Fruit fly (Drosophila melanogaster) whole organism, embryonic: ENCODE measurements around the gene CG8369.

Experiments
- Abd-B ChIP-seq: fragments of 200-800 bp; sonication (Bioruptor generic); optimal IDR thresholded peaks from 2 replicates; lab custom pipeline; 2018; ENCODE audit warnings: missing biosample characterization, mild to moderate bottlenecking, missing genetic modification characterization, moderate library complexity
- CG10654 ChIP-seq: fragments of 200-800 bp; sonication (Bioruptor generic); optimal IDR thresholded peaks from 2 replicates; lab custom pipeline; 2016; ENCODE audit warnings: missing biosample characterization, missing genetic modification characterization
- CG12104 ChIP-seq: fragments of 200-800 bp; sonication (Bioruptor generic); optimal IDR thresholded peaks from 3 replicates; lab custom pipeline; 2016; ENCODE audit warnings: missing biosample characterization, missing genetic modification characterization
- CG12769 ChIP-seq: fragments of 200-800 bp; sonication (Bioruptor generic); optimal IDR thresholded peaks from 2 replicates; lab custom pipeline; 2019; ENCODE audit warnings: missing biosample characterization, mild to moderate bottlenecking, missing genetic modification characterization, moderate library complexity
- CG13894 ChIP-seq: fragments of 200-800 bp; sonication (Bioruptor generic); optimal IDR thresholded peaks from 3 replicates; lab custom pipeline; 2018; ENCODE audit warnings: missing biosample characterization, mild to moderate bottlenecking, missing genetic modification characterization, moderate library complexity
- CG14710 ChIP-seq: fragments of 200-800 bp; sonication (Bioruptor generic); optimal IDR thresholded peaks from 3 replicates; lab custom pipeline; 2019; ENCODE audit warnings: missing biosample characterization, mild to moderate bottlenecking, missing genetic modification characterization, moderate library complexity
- CG15479 ChIP-seq: fragments of 200-800 bp; sonication (Bioruptor generic); optimal IDR thresholded peaks from 3 replicates; lab custom pipeline; 2019; ENCODE audit warnings: missing biosample characterization, mild to moderate bottlenecking, missing genetic modification characterization, moderate library complexity
- CG15514 ChIP-seq: fragments of 200-800 bp; sonication (Bioruptor generic); optimal IDR thresholded peaks from 3 replicates; lab custom pipeline; 2017; ENCODE audit warnings: missing biosample characterization, missing genetic modification characterization, mild to moderate bottlenecking, moderate library complexity, missing genetic modification reagents
- CG1602 ChIP-seq: fragments of 200-800 bp; sonication (Bioruptor generic); optimal IDR thresholded peaks from 3 replicates; lab custom pipeline; 2016; ENCODE audit warnings: missing biosample characterization, missing genetic modification characterization
- CG16813 ChIP-seq: fragments of 200-800 bp; sonication (Bioruptor generic); IDR thresholded peaks from 3 replicates; pipeline ENCODE4 v1.3.6; 2022; ENCODE audit warnings: missing biosample characterization, missing genetic modification characterization; ENCODE audit not compliant: partially characterized antibody
- CG17359 ChIP-seq: fragments of 200-800 bp; sonication (Bioruptor generic); optimal IDR thresholded peaks from 3 replicates; lab custom pipeline; 2018; ENCODE audit warnings: missing biosample characterization, mild to moderate bottlenecking, missing genetic modification characterization, moderate library complexity
- CG17829 ChIP-seq: fragments of 200-800 bp; optimal IDR thresholded peaks from 2 replicates; lab custom pipeline; 2019; ENCODE audit warnings: missing biosample characterization, mild to moderate bottlenecking, missing genetic modification characterization, moderate library complexity
- CG1832 ChIP-seq: fragments of 200-800 bp; sonication (Bioruptor generic); optimal IDR thresholded peaks from 2 replicates; lab custom pipeline; 2017; ENCODE audit warnings: missing biosample characterization, mild to moderate bottlenecking, missing genetic modification characterization, inconsistent platforms
- CG2120 ChIP-seq: fragments of 200-800 bp; sonication (Bioruptor generic); optimal IDR thresholded peaks from 3 replicates; lab custom pipeline; 2016; ENCODE audit warnings: missing biosample characterization, missing genetic modification characterization
- CG2712 ChIP-seq: fragments of 200-800 bp; optimal IDR thresholded peaks from 3 replicates; lab custom pipeline; 2019; ENCODE audit warnings: missing biosample characterization, mild to moderate bottlenecking, missing genetic modification characterization, moderate library complexity
- CG30403 ChIP-seq: fragments of 200-800 bp; sonication (Bioruptor generic); optimal IDR thresholded peaks from 3 replicates; lab custom pipeline; 2016; ENCODE audit warnings: missing biosample characterization, missing genetic modification characterization
- CG30431 ChIP-seq: fragments of 200-800 bp; sonication (Bioruptor generic); optimal IDR thresholded peaks from 2 replicates; lab custom pipeline; 2017; ENCODE audit warnings: missing biosample characterization, missing genetic modification characterization
- CG31365 ChIP-seq: fragments of 200-800 bp; sonication (Bioruptor generic); optimal IDR thresholded peaks from 2 replicates; lab custom pipeline; 2018; ENCODE audit warnings: missing biosample characterization, mild to moderate bottlenecking, missing genetic modification characterization
- CG33557 ChIP-seq: fragments of 200-800 bp; sonication (Bioruptor generic); optimal IDR thresholded peaks from 2 replicates; lab custom pipeline; 2019; ENCODE audit warnings: missing biosample characterization, mild to moderate bottlenecking, missing genetic modification characterization, moderate library complexity
- CG3726 ChIP-seq: fragments of 200-800 bp; sonication (Bioruptor generic); IDR thresholded peaks from 3 replicates; pipeline ENCODE4, ENCODE4 v1.3.6; 2022; ENCODE audit warnings: missing biosample characterization, missing genetic modification characterization
- CG4820 ChIP-seq: fragments of 200-800 bp; sonication (Bioruptor generic); optimal IDR thresholded peaks from 3 replicates; lab custom pipeline; 2016; ENCODE audit warnings: missing biosample characterization, missing genetic modification characterization
- CG6272 ChIP-seq: fragments of 200-800 bp; sonication (Bioruptor generic); IDR thresholded peaks from 2 replicates; pipeline ENCODE4 v1.3.6; 2022; ENCODE audit warnings: missing biosample characterization, missing genetic modification characterization
- CG6854 ChIP-seq: fragments of 200-800 bp; sonication (Bioruptor generic); optimal IDR thresholded peaks from 3 replicates; lab custom pipeline; 2017; ENCODE audit warnings: missing biosample characterization, mild to moderate bottlenecking, missing genetic modification characterization
- CG7745 ChIP-seq: fragments of 200-800 bp; sonication (Bioruptor generic); optimal IDR thresholded peaks from 2 replicates; lab custom pipeline; 2018; ENCODE audit warnings: missing biosample characterization, mild to moderate bottlenecking, missing genetic modification characterization, moderate library complexity
- CG7786 ChIP-seq: fragments of 200-800 bp; sonication (Bioruptor generic); optimal IDR thresholded peaks from 2 replicates; lab custom pipeline; 2016; ENCODE audit warnings: missing biosample characterization, missing genetic modification characterization
- CG8478 ChIP-seq: fragments of >200 bp; optimal IDR thresholded peaks from 2 replicates; lab custom pipeline; 2018
- Chrac-16 ChIP-seq: fragments of 200-800 bp; sonication (Bioruptor generic); optimal IDR thresholded peaks from 3 replicates; lab custom pipeline; 2016; ENCODE audit warnings: missing biosample characterization, missing genetic modification characterization
- D19A ChIP-seq: fragments of 200-800 bp; optimal IDR thresholded peaks from 3 replicates; lab custom pipeline; 2019; ENCODE audit warnings: missing biosample characterization, mild to moderate bottlenecking, missing genetic modification characterization, moderate library complexity
- D19B ChIP-seq: fragments of 200-800 bp; sonication (Bioruptor generic); optimal IDR thresholded peaks from 2 replicates; lab custom pipeline; 2017; ENCODE audit warnings: missing biosample characterization, mild to moderate bottlenecking, missing genetic modification characterization
- Fer3 ChIP-seq: fragments of 200-800 bp; sonication (Bioruptor generic); optimal IDR thresholded peaks from 2 replicates; lab custom pipeline; 2018; ENCODE audit warnings: missing biosample characterization, mild to moderate bottlenecking, missing genetic modification characterization, moderate library complexity
- Kr ChIP-seq: fragments of 200-800 bp; sonication (Bioruptor generic); optimal IDR thresholded peaks from 2 replicates; lab custom pipeline; 2017; ENCODE audit warnings: missing biosample characterization, mild to moderate bottlenecking, missing genetic modification characterization
- MTF-1 ChIP-seq: fragments of 200-800 bp; sonication (Bioruptor generic); optimal IDR thresholded peaks from 2 replicates; lab custom pipeline; 2018; ENCODE audit warnings: missing biosample characterization, mild to moderate bottlenecking, missing genetic modification characterization, borderline replicate concordance
- NC2α ChIP-seq: fragments of 200-800 bp; sonication (Bioruptor generic); optimal IDR thresholded peaks from 2 replicates; lab custom pipeline; 2016; ENCODE audit warnings: missing biosample characterization, missing genetic modification characterization
- PHDP ChIP-seq: fragments of 200-800 bp; sonication (Bioruptor generic); optimal IDR thresholded peaks from 3 replicates; lab custom pipeline; 2018; ENCODE audit warnings: missing biosample characterization, mild to moderate bottlenecking, missing genetic modification characterization, moderate library complexity
- bigmax ChIP-seq: fragments of 200-800 bp; sonication (Bioruptor generic); optimal IDR thresholded peaks from 2 replicates; lab custom pipeline; 2018; ENCODE audit warnings: missing biosample characterization, mild to moderate bottlenecking, missing genetic modification characterization
- chm ChIP-seq: fragments of 200-800 bp; sonication (Bioruptor generic); IDR thresholded peaks from 2 replicates; pipeline ENCODE4 v1.3.6; 2022; ENCODE audit warnings: missing biosample characterization, missing genetic modification characterization
- cwo ChIP-seq: fragments of 200-800 bp; sonication (Bioruptor generic); optimal IDR thresholded peaks from 3 replicates; lab custom pipeline; 2017; ENCODE audit warnings: missing biosample characterization, missing genetic modification characterization, mild to moderate bottlenecking, moderate library complexity, missing genetic modification reagents
- dmrt11E ChIP-seq: fragments of 200-800 bp; sonication (Bioruptor generic); optimal IDR thresholded peaks from 3 replicates; lab custom pipeline; 2018; ENCODE audit warnings: missing biosample characterization, mild to moderate bottlenecking, missing genetic modification characterization, moderate library complexity
- dmrt99B ChIP-seq: fragments of 200-800 bp; sonication (Bioruptor generic); optimal IDR thresholded peaks from 2 replicates; lab custom pipeline; 2018; ENCODE audit warnings: missing biosample characterization, mild to moderate bottlenecking, missing genetic modification characterization, moderate library complexity
- dpn ChIP-seq, 2 experiments: fragments of 200-800 bp; sonication (Bioruptor generic); optimal IDR thresholded peaks; 3 replicates each; lab custom pipeline; 2016; ENCODE audit warnings: missing biosample characterization in 2 of 2, missing genetic modification characterization in 2 of 2
- hb ChIP-seq: fragments of 200-800 bp; sonication (Bioruptor generic); IDR thresholded peaks from 3 replicates; pipeline ENCODE4 v1.3.6; 2022; ENCODE audit warnings: missing biosample characterization, missing genetic modification characterization; ENCODE audit not compliant: partially characterized antibody
- jumu ChIP-seq: fragments of 200-800 bp; sonication (Bioruptor generic); optimal IDR thresholded peaks from 3 replicates; lab custom pipeline; 2016; ENCODE audit warnings: missing biosample characterization, missing genetic modification characterization
- scrt ChIP-seq: fragments of 200-800 bp; sonication (Bioruptor generic); optimal IDR thresholded peaks from 2 replicates; lab custom pipeline; 2018; ENCODE audit warnings: missing biosample characterization, mild to moderate bottlenecking, missing genetic modification characterization, moderate library complexity
- sim ChIP-seq: fragments of 200-800 bp; sonication (Bioruptor generic); IDR thresholded peaks from 2 replicates; pipeline ENCODE4 v1.3.6; 2022; ENCODE audit warnings: missing biosample characterization, missing genetic modification characterization
- tin ChIP-seq: fragments of 200-800 bp; sonication (Bioruptor generic); optimal IDR thresholded peaks from 3 replicates; lab custom pipeline; 2016; ENCODE audit warnings: missing biosample characterization, missing genetic modification characterization
- tll ChIP-seq, 2 experiments: fragments of 200-800 bp in 1 of 2; fragments of >200 bp in 1 of 2; sonication (Bioruptor generic) in 1 of 2; optimal IDR thresholded peaks; 2 replicates each; lab custom pipeline; 2017 to 2019; ENCODE audit warnings: missing biosample characterization in 2 of 2, missing genetic modification characterization in 2 of 2, mild to moderate bottlenecking in 1 of 2, moderate library complexity in 1 of 2
- zen ChIP-seq: fragments of 200-800 bp; sonication (Bioruptor generic); optimal IDR thresholded peaks from 3 replicates; lab custom pipeline; 2018; ENCODE audit warnings: missing biosample characterization, mild to moderate bottlenecking, missing genetic modification characterization, moderate library complexity
- zf30C ChIP-seq: fragments of 200-800 bp; sonication (Bioruptor generic); optimal IDR thresholded peaks from 3 replicates; lab custom pipeline; 2018; ENCODE audit warnings: missing biosample characterization, mild to moderate bottlenecking, missing genetic modification characterization

The CG8369 gene

dm6 chr3R:8810397-8811184, 11.2 kb upstream of the CG8369 start (continued):
- peak; percentile 79 for TF ChIP-seq bigmax (GFP tag; lab: Kevin White, UChicago)
- peak; percentile 71 for TF ChIP-seq CG14710
- TF ChIP-seq CG2712 (tag; lab: Kevin White, UChicago): peak; percentile 32
- TF ChIP-seq cwo (GFP tag; lab: Kevin White, UChicago): peak; percentile 75
- TF ChIP-seq CG17359: peak; percentile 91
- TF ChIP-seq CG10654 (GFP tag; lab: Kevin White, UChicago): peak; percentile 75
- TF ChIP-seq PHDP (tag; lab: Kevin White, UChicago): peak; percentile 92
- no peak for TF ChIP-seq Chrac-16 (GFP tag; lab: Kevin White, UChicago)
- peak; percentile 95 for TF ChIP-seq Kr (GFP tag; lab: Kevin White, UChicago)
- TF ChIP-seq scrt (GFP tag; lab: Kevin White, UChicago): peak; percentile 73
- no peak for TF ChIP-seq CG16813
- TF ChIP-seq dmrt11E: peak; percentile 77
- TF ChIP-seq CG7786 (GFP tag; lab: Kevin White, UChicago): peak; percentile 68
- no peak for TF ChIP-seq tin (GFP tag; lab: Kevin White, UChicago)
- TF ChIP-seq zen (tag; lab: Kevin White, UChicago): peak; percentile 32
- no peak for TF ChIP-seq D19B (GFP tag; lab: Kevin White, UChicago)
- TF ChIP-seq jumu (GFP tag; lab: Kevin White, UChicago): peak; percentile 38
- peak; percentile 89 for TF ChIP-seq NC2α (GFP tag; lab: Kevin White, UChicago)
- peak in 1 of 2 experiments; percentile 24 for TF ChIP-seq tll (GFP tag; optimal IDR thresholded peaks at IDR 0.05; lab: Kevin White, UChicago)
- peak in 1 of 2 experiments; percentile 70 for TF ChIP-seq dpn (GFP tag; optimal IDR thresholded peaks at IDR 0.05; lab: Kevin White, UChicago)
- TF ChIP-seq sim (GFP tag; lab: Robert Waterston, UW): 0 out of 2 replicates have a peak, but pooled peaks have one; percentile 53
- TF ChIP-seq CG13894 (tag; lab: Kevin White, UChicago): peak; percentile 98
- TF ChIP-seq zf30C (GFP tag; lab: Kevin White, UChicago): peak; percentile 46
- peak; percentile 66 for TF ChIP-seq CG1602 (GFP tag; lab: Kevin White, UChicago)
- TF ChIP-seq CG6854 (GFP tag; lab: Kevin White, UChicago): peak; percentile 82
- TF ChIP-seq CG8478 (lab: Kevin White, UChicago): no peak
- TF ChIP-seq CG17829 (tag; lab: Kevin White, UChicago): peak; percentile 13
- TF ChIP-seq CG15514 (GFP tag; lab: Kevin White, UChicago): peak; percentile 85
- TF ChIP-seq CG15479 (GFP tag; lab: Kevin White, UChicago): peak; percentile 88
- TF ChIP-seq MTF-1 (GFP tag; lab: Kevin White, UChicago): peak; percentile 97
- peak; percentile 95 for TF ChIP-seq CG7745 (tag; lab: Kevin White, UChicago)
- TF ChIP-seq CG33557 (GFP tag; lab: Kevin White, UChicago): peak; percentile 89
- peak; percentile 96 for TF ChIP-seq CG12769 (tag; lab: Kevin White, UChicago)
- peak; percentile 50 for TF ChIP-seq CG4820 (GFP tag; lab: Kevin White, UChicago)
- TF ChIP-seq Abd-B (GFP tag; lab: Kevin White, UChicago): peak; percentile 72
- peak; percentile 56 for TF ChIP-seq dmrt99B (tag; lab: Kevin White, UChicago)
- TF ChIP-seq CG31365 (tag; lab: Kevin White, UChicago): peak; percentile 91
- peak; percentile 31; the same call in 1 of the 3 replicates for TF ChIP-seq CG3726
- TF ChIP-seq Fer3 (tag; lab: Kevin White, UChicago): peak; percentile 82
- no peak for TF ChIP-seq CG1832 (GFP tag; lab: Kevin White, UChicago)
- no peak for TF ChIP-seq CG30403
- no peak for TF ChIP-seq CG30431
- TF ChIP-seq CG2120 (GFP tag; lab: Kevin White, UChicago): peak; percentile 64
- no peak for TF ChIP-seq CG6272
- no peak for TF ChIP-seq hb (GFP tag; lab: Robert Waterston, UW)
- TF ChIP-seq D19A: peak; percentile 59
- TF ChIP-seq CG12104 (GFP tag; lab: Kevin White, UChicago): peak; percentile 89
- TF ChIP-seq chm (GFP tag; lab: Robert Waterston, UW): peak; percentile 93
